Worm (Caenorhabditis elegans) whole organism, L4 larva: ENCODE results near the gene hlh-3.

Source experiments
- R02D3.7 ChIP-seq: fragments of 150-350 bp; sonication (generic microtip); optimal IDR thresholded peaks from 3 replicates; lab custom pipeline; 2014; ENCODE audit warnings: missing biosample characterization, missing genetic modification characterization
- T20F7.1 ChIP-seq: fragments of 200-800 bp; sonication (Bioruptor generic); optimal IDR thresholded peaks from 2 replicates; lab custom pipeline; 2018; ENCODE audit warnings: mild to moderate bottlenecking, missing genetic modification characterization, missing compliant biosample characterization
- Y5F2A.4 ChIP-seq: fragments of 200-800 bp; sonication (Bioruptor generic); optimal IDR thresholded peaks from 2 replicates; lab custom pipeline; 2018; ENCODE audit warnings: mild to moderate bottlenecking, missing genetic modification characterization, missing compliant biosample characterization
- ceh-62 ChIP-seq: sonication (generic microtip); optimal IDR thresholded peaks from 2 replicates; lab custom pipeline; 2017; ENCODE audit warnings: missing biosample characterization, missing genetic modification characterization
- jun-1 ChIP-seq: fragments of 150-350 bp; optimal IDR thresholded peaks from 2 replicates; lab custom pipeline; 2014; ENCODE audit warnings: missing biosample characterization, missing genetic modification reagents, missing genetic modification characterization
- lin-15B ChIP-seq: fragments of 150-350 bp; sonication (generic microtip); optimal IDR thresholded peaks from 3 replicates; lab custom pipeline; 2014; ENCODE audit warnings: missing biosample characterization, missing genetic modification characterization
- madf-5 ChIP-seq, 2 experiments: fragments of 200-800 bp; sonication (Bioruptor generic); IDR thresholded peaks; 2 replicates each; pipeline ENCODE4 v1.3.6; 2022; ENCODE audit warnings: missing compliant biosample characterization in 2 of 2, missing genetic modification characterization in 2 of 2
- mep-1 ChIP-seq: fragments of 150-350 bp; sonication (generic microtip); optimal IDR thresholded peaks from 3 replicates; lab custom pipeline; 2014; ENCODE audit warnings: missing biosample characterization, missing genetic modification characterization
- nhr-111 ChIP-seq: fragments of 200-800 bp; sonication (Bioruptor generic); optimal IDR thresholded peaks from 2 replicates; lab custom pipeline; 2018; ENCODE audit warnings: mild to moderate bottlenecking, missing genetic modification characterization, missing compliant biosample characterization
- nhr-237 ChIP-seq: sonication (generic microtip); optimal IDR thresholded peaks from 2 replicates; lab custom pipeline; 2017; ENCODE audit warnings: missing biosample characterization, missing genetic modification characterization
- sdz-12 ChIP-seq: fragments of 200-800 bp; sonication (Bioruptor generic); optimal IDR thresholded peaks from 2 replicates; lab custom pipeline; 2018; ENCODE audit warnings: mild to moderate bottlenecking, missing genetic modification characterization, missing compliant biosample characterization
- set-16 ChIP-seq: fragments of 200-800 bp; sonication (Bioruptor generic); IDR thresholded peaks from 2 replicates; pipeline ENCODE4 v1.3.6; 2022; ENCODE audit warnings: missing genetic modification reagents, missing genetic modification characterization, missing compliant biosample characterization
- snpc-4 ChIP-seq: fragments of 150-350 bp; optimal IDR thresholded peaks from 2 replicates; lab custom pipeline; 2014; ENCODE audit warnings: missing biosample characterization, missing genetic modification characterization
- zip-11 ChIP-seq: fragments of 200-800 bp; sonication (Bioruptor generic); IDR thresholded peaks from 2 replicates; pipeline ENCODE4 v1.3.6; 2022; ENCODE audit warnings: missing genetic modification characterization, missing compliant biosample characterization

hlh-3 gene

ce11 chrII:9131363-9131762, 45.0 kb downstream of the hlh-3 start, which contains the start of gene C16D2.1:
Gene C16D2.1 (plus strand): TSS chrII:9131663.
- TF ChIP-seq sdz-12 (no peak), set-16 (GFP tag; lab: Robert Waterston, UW) (no peak), lin-15B (tag; lab: Kevin White, UChicago) (no peak), nhr-237 (tag; lab: Kevin White, UChicago) (no peak), zip-11 (GFP tag; lab: Robert Waterston, UW) (no peak), nhr-111 (GFP tag; lab: Kevin White, UChicago) (no peak), jun-1 (tag; lab: Kevin White, UChicago) (peak; percentile 75)
- TF ChIP-seq, all 104 proteins: peak for 1

- TF ChIP-seq R02D3.7 (tag; lab: Kevin White, UChicago) (no peak), Y5F2A.4 (GFP tag; lab: Kevin White, UChicago) (peak; percentile 18), jun-1 (tag; lab: Kevin White, UChicago) (peak; percentile 92), madf-5 (GFP tag; IDR thresholded peaks at IDR 0.05; lab: Robert Waterston, UW) (no peak), T20F7.1 (GFP tag; lab: Kevin White, UChicago) (no peak), mep-1 (peak; percentile 48)
- TF ChIP-seq, all 104 proteins: peak for 3
These were observed 45.9 kb downstream of the hlh-3 start for ce11 chrII:9132338-9132737.

- TF ChIP-seq ceh-62 (tag; lab: Kevin White, UChicago) (no peak), snpc-4 (tag; lab: Kevin White, UChicago) (no peak)
These were observed 49.5 kb downstream of the hlh-3 start, which contains the start of gene nlp-78 for ce11 chrII:9135878-9136277. Gene nlp-78 (plus strand): TSS chrII:9136178.
